Worm (Caenorhabditis elegans) whole organism, L2 larva: ENCODE measurements around the gene rpt-1.
A peak's percentile ranks its signal among the peaks of the same experiment; 100 is the strongest.

Experiments
- C34F6.9 ChIP-seq: fragments of 150-350 bp; optimal IDR thresholded peaks from 2 replicates; lab custom pipeline; 2014; ENCODE audit warnings: missing biosample characterization, missing genetic modification characterization
- F13H6.1 ChIP-seq: sonication (generic microtip); optimal IDR thresholded peaks from 2 replicates; lab custom pipeline; 2016; ENCODE audit warnings: missing genetic modification characterization, missing compliant biosample characterization
- R02D3.7 ChIP-seq: fragments of 150-350 bp; optimal IDR thresholded peaks from 2 replicates; lab custom pipeline; 2014; ENCODE audit warnings: missing biosample characterization, missing genetic modification characterization
- Y55F3AM.14 ChIP-seq: fragments of 200-800 bp; sonication (Bioruptor generic); optimal IDR thresholded peaks from 2 replicates; lab custom pipeline; 2018; ENCODE audit warnings: mild to moderate bottlenecking, missing genetic modification characterization, missing compliant biosample characterization
- ZK546.5 ChIP-seq: sonication (generic microtip); optimal IDR thresholded peaks from 2 replicates; lab custom pipeline; 2017; ENCODE audit warnings: missing biosample characterization, missing genetic modification characterization
- alr-1 ChIP-seq: fragments of 150-350 bp; optimal IDR thresholded peaks from 2 replicates; lab custom pipeline; 2014; ENCODE audit warnings: missing biosample characterization, missing genetic modification characterization
- aly-2 ChIP-seq: fragments of 150-350 bp; optimal IDR thresholded peaks from 2 replicates; lab custom pipeline; 2014; ENCODE audit warnings: missing biosample characterization, missing genetic modification characterization
- ama-1 ChIP-seq: fragments of 150-350 bp; optimal IDR thresholded peaks from 2 replicates; lab custom pipeline; 2018; ENCODE audit warnings: inconsistent platforms
- blmp-1 ChIP-seq: sonication (generic microtip); optimal IDR thresholded peaks from 2 replicates; lab custom pipeline; 2017; ENCODE audit warnings: missing genetic modification characterization, mild to moderate bottlenecking, missing compliant biosample characterization, antibody characterized with exemption, moderate library complexity; ENCODE audit not compliant: insufficient read depth
- ceh-16 ChIP-seq: fragments of 150-350 bp; optimal IDR thresholded peaks from 2 replicates; lab custom pipeline; 2014; ENCODE audit warnings: missing biosample characterization, missing genetic modification characterization
- ceh-82 ChIP-seq: fragments of 150-350 bp; optimal IDR thresholded peaks from 2 replicates; lab custom pipeline; 2014; ENCODE audit warnings: missing biosample characterization, missing genetic modification characterization
- crh-2 ChIP-seq: sonication (generic microtip); optimal IDR thresholded peaks from 2 replicates; lab custom pipeline; 2017; ENCODE audit warnings: missing biosample characterization, missing genetic modification characterization
- dmd-4 ChIP-seq: sonication (generic microtip); optimal IDR thresholded peaks from 2 replicates; lab custom pipeline; 2017; ENCODE audit warnings: missing biosample characterization, missing genetic modification characterization
- egl-27 ChIP-seq: sonication (generic microtip); optimal IDR thresholded peaks from 3 replicates; lab custom pipeline; 2017; ENCODE audit warnings: missing biosample characterization, missing genetic modification reagents, missing genetic modification characterization
- elt-1 ChIP-seq: fragments of 150-350 bp; optimal IDR thresholded peaks from 2 replicates; lab custom pipeline; 2014; ENCODE audit warnings: missing biosample characterization, missing genetic modification characterization
- elt-3 ChIP-seq: sonication (generic microtip); optimal IDR thresholded peaks from 2 replicates; lab custom pipeline; 2017; ENCODE audit warnings: missing biosample characterization, missing genetic modification characterization
- fos-1 ChIP-seq: fragments of 150-350 bp; optimal IDR thresholded peaks from 2 replicates; lab custom pipeline; 2014; ENCODE audit warnings: missing biosample characterization, missing genetic modification characterization
- gmeb-1 ChIP-seq: fragments of 150-350 bp; optimal IDR thresholded peaks from 2 replicates; lab custom pipeline; 2014; ENCODE audit warnings: missing biosample characterization, missing genetic modification characterization
- lin-11 ChIP-seq: fragments of 150-350 bp; sonication (generic microtip); optimal IDR thresholded peaks from 2 replicates; lab custom pipeline; 2014; ENCODE audit warnings: missing biosample characterization, missing genetic modification characterization, inconsistent platforms, mixed read lengths
- lin-13 ChIP-seq: fragments of 150-350 bp; optimal IDR thresholded peaks from 2 replicates; lab custom pipeline; 2014; ENCODE audit warnings: missing biosample characterization, missing genetic modification reagents, missing genetic modification characterization
- lin-39 ChIP-seq: fragments of 150-350 bp; optimal IDR thresholded peaks from 2 replicates; lab custom pipeline; 2014; ENCODE audit warnings: missing biosample characterization, missing genetic modification reagents, missing genetic modification characterization
- lsy-2 ChIP-seq, 2 experiments: fragments of 150-350 bp in 1 of 2; sonication (generic microtip) in 1 of 2; optimal IDR thresholded peaks; 2 replicates each; lab custom pipeline; 2014 to 2017; ENCODE audit warnings: missing biosample characterization in 2 of 2, missing genetic modification characterization in 2 of 2
- mab-5 ChIP-seq: fragments of 150-350 bp; optimal IDR thresholded peaks from 2 replicates; lab custom pipeline; 2014; ENCODE audit warnings: missing biosample characterization, missing genetic modification characterization
- mbf-1 ChIP-seq: sonication (generic microtip); optimal IDR thresholded peaks from 2 replicates; lab custom pipeline; 2017; ENCODE audit warnings: missing biosample characterization, missing genetic modification characterization
- mdl-1 ChIP-seq, 2 experiments: fragments of 150-350 bp in 1 of 2; sonication (generic microtip) in 1 of 2; optimal IDR thresholded peaks; 2 replicates each; lab custom pipeline; 2017; ENCODE audit warnings: missing biosample characterization in 2 of 2, missing genetic modification characterization in 2 of 2
- nhr-10 ChIP-seq: sonication (generic microtip); optimal IDR thresholded peaks from 2 replicates; lab custom pipeline; 2017; ENCODE audit warnings: missing biosample characterization, missing genetic modification characterization
- nhr-11 ChIP-seq: fragments of 150-350 bp; optimal IDR thresholded peaks from 2 replicates; lab custom pipeline; 2014; ENCODE audit warnings: missing biosample characterization, missing genetic modification characterization
- nhr-12 ChIP-seq: fragments of 150-350 bp; optimal IDR thresholded peaks from 2 replicates; lab custom pipeline; 2014; ENCODE audit warnings: missing biosample characterization, missing genetic modification characterization
- nhr-129 ChIP-seq: fragments of 150-350 bp; optimal IDR thresholded peaks from 2 replicates; lab custom pipeline; 2014; ENCODE audit warnings: missing biosample characterization, missing genetic modification characterization
- nhr-21 ChIP-seq: fragments of 150-350 bp; optimal IDR thresholded peaks from 2 replicates; lab custom pipeline; 2014; ENCODE audit warnings: missing biosample characterization, missing genetic modification characterization
- nhr-23 ChIP-seq: fragments of 150-350 bp; optimal IDR thresholded peaks from 2 replicates; lab custom pipeline; 2014; ENCODE audit warnings: missing biosample characterization, missing genetic modification reagents, missing genetic modification characterization
- nhr-237 ChIP-seq: fragments of 150-350 bp; optimal IDR thresholded peaks from 2 replicates; lab custom pipeline; 2014; ENCODE audit warnings: missing biosample characterization, missing genetic modification characterization
- nhr-25 ChIP-seq: fragments of 150-350 bp; sonication (generic microtip); optimal IDR thresholded peaks from 3 replicates; lab custom pipeline; 2014; ENCODE audit warnings: missing biosample characterization, missing genetic modification characterization
- nhr-6 ChIP-seq: fragments of 150-350 bp; optimal IDR thresholded peaks from 2 replicates; lab custom pipeline; 2014; ENCODE audit warnings: missing biosample characterization, missing genetic modification characterization
- nhr-77 ChIP-seq: fragments of 150-350 bp; optimal IDR thresholded peaks from 2 replicates; lab custom pipeline; 2014; ENCODE audit warnings: missing biosample characterization, missing genetic modification characterization
- peb-1 ChIP-seq: fragments of 150-350 bp; optimal IDR thresholded peaks from 2 replicates; lab custom pipeline; 2014; ENCODE audit warnings: missing biosample characterization, missing genetic modification characterization
- sem-4 ChIP-seq: fragments of 150-350 bp; optimal IDR thresholded peaks from 2 replicates; lab custom pipeline; 2014; ENCODE audit warnings: missing biosample characterization, missing genetic modification reagents, missing genetic modification characterization
- skn-1 ChIP-seq: sonication (generic microtip); optimal IDR thresholded peaks from 2 replicates; lab custom pipeline; 2017; ENCODE audit warnings: missing biosample characterization, missing genetic modification characterization
- sma-3 ChIP-seq: sonication (generic microtip); optimal IDR thresholded peaks from 2 replicates; lab custom pipeline; 2016; ENCODE audit warnings: missing genetic modification reagents, missing genetic modification characterization, missing compliant biosample characterization
- sma-9 ChIP-seq, 2 experiments: fragments of 150-350 bp in 1 of 2; sonication (generic microtip) in 1 of 2; optimal IDR thresholded peaks; 2 replicates each; lab custom pipeline; 2014 to 2016; ENCODE audit warnings: missing genetic modification characterization in 2 of 2, mild to moderate bottlenecking in 1 of 2, missing biosample characterization in 1 of 2, missing compliant biosample characterization in 1 of 2, missing genetic modification reagents in 1 of 2, moderate library complexity in 1 of 2
- snpc-4 ChIP-seq: fragments of 150-350 bp; optimal IDR thresholded peaks from 2 replicates; lab custom pipeline; 2014; ENCODE audit warnings: missing biosample characterization, missing genetic modification characterization
- unc-39 ChIP-seq: fragments of 150-350 bp; optimal IDR thresholded peaks from 2 replicates; lab custom pipeline; 2014; ENCODE audit warnings: missing biosample characterization, missing genetic modification characterization
- unc-55 ChIP-seq: fragments of 150-350 bp; sonication (generic microtip); optimal IDR thresholded peaks from 3 replicates; lab custom pipeline; 2014; ENCODE audit warnings: missing biosample characterization, missing genetic modification reagents, missing genetic modification characterization
- unc-62 ChIP-seq: fragments of 150-350 bp; optimal IDR thresholded peaks from 2 replicates; lab custom pipeline; 2014; ENCODE audit warnings: missing biosample characterization, missing genetic modification reagents, missing genetic modification characterization
- zag-1 ChIP-seq: fragments of 150-350 bp; optimal IDR thresholded peaks from 2 replicates; lab custom pipeline; 2014; ENCODE audit warnings: missing biosample characterization, missing genetic modification characterization
- ztf-1 ChIP-seq: fragments of 200-800 bp; sonication (Bioruptor generic); conservative IDR thresholded peaks from 2 replicates; pipeline ENCODE4 v1.3.6; 2022; ENCODE audit warnings: missing genetic modification characterization, missing compliant biosample characterization
- ztf-11 ChIP-seq: sonication (generic microtip); optimal IDR thresholded peaks from 2 replicates; lab custom pipeline; 2017; ENCODE audit warnings: missing biosample characterization, missing genetic modification characterization
- ztf-4 ChIP-seq: fragments of 150-350 bp; optimal IDR thresholded peaks from 2 replicates; lab custom pipeline; 2014; ENCODE audit warnings: missing biosample characterization, missing genetic modification characterization

Gene rpt-1

ce11 chrV:12002866-12003485 lies 20.8 kb upstream of the rpt-1 start, which contains the start of gene cpr-9:
cpr-9 (plus strand) TSS chrV:12003053.
- TF ChIP-seq crh-2 (tag; lab: Kevin White, UChicago) (peak; percentile 37), unc-39 (tag; lab: Kevin White, UChicago) (no peak), fos-1 (peak; percentile 46), ztf-4 (tag; lab: Kevin White, UChicago) (no peak), sma-9 (GFP tag; optimal IDR thresholded peaks at IDR 0.05; lab: Kevin White, UChicago) (peak; percentile 52), sma-9 (tag; optimal IDR thresholded peaks at IDR 0.05; lab: Kevin White, UChicago) (no peak), peb-1 (tag; lab: Kevin White, UChicago) (no peak), gmeb-1 (tag; lab: Kevin White, UChicago) (peak; percentile 34), ama-1 (lab: Kevin White, UChicago) (no peak), mdl-1 (tag; optimal IDR thresholded peaks at IDR 0.05; lab: Kevin White, UChicago) (peak in 1 of 2 experiments; percentile 19), ztf-1 (GFP tag; lab: Robert Waterston, UW) (no peak), F13H6.1 (tag; lab: Kevin White, UChicago) (no peak), egl-27 (tag; lab: Kevin White, UChicago) (no peak)

DNA sequence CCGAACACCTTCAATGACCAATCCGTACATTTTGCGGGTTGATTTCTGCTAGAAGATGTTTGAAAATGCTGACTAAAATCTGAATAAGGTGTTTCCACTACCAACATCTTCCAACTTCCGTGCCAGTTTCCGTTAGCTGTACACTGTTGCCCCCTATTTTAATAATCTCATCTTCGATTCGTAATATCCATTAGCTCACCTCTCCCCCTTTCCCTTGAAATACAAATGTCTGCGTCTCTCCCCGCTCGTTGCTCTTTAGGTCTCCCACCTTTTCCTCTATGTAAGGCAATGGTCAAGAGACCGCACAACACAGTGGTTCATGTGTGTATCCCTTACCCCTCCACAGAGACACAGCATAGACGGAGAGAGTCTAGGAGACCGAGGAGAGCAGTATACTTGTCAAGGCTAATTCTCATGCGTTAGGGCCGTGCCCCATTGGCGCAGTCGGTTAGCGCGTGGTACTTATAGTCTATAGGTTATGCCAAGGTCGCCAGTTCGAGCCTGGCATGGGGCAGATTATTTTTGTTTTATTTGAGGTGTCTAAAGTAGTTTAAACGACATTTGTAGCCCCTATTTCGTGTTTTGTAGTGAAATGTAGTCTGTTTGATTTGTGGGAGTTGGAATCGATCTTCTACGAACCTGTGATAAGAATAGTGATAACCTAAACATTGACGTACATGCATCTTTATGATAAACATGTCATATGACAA lies 19.7 kb upstream of the rpt-1 start, which contains the start of gene gcy-33:
Gene gcy-33 (minus strand): TSS at position 51 of the 710 bp plus-strand sequence.
- TF ChIP-seq nhr-21 (tag; lab: Kevin White, UChicago) (peak; percentile 84), lin-39 (tag; lab: Kevin White, UChicago) (no peak), gmeb-1 (tag; lab: Kevin White, UChicago) (peak; percentile 79), snpc-4 (tag; lab: Kevin White, UChicago) (peak; percentile 52), ztf-1 (GFP tag; lab: Robert Waterston, UW) (no peak), elt-1 (no peak), unc-39 (tag; lab: Kevin White, UChicago) (no peak), crh-2 (tag; lab: Kevin White, UChicago) (peak; percentile 85), zag-1 (tag; lab: Kevin White, UChicago) (peak; percentile 5), C34F6.9 (peak; percentile 49), nhr-25 (tag; lab: Kevin White, UChicago) (no peak), dmd-4 (tag; lab: Kevin White, UChicago) (no peak), nhr-12 (tag; lab: Kevin White, UChicago) (no peak), lsy-2 (tag; optimal IDR thresholded peaks at IDR 0.05; lab: Kevin White, UChicago) (peak; percentile 59 to 76), mbf-1 (tag; lab: Kevin White, UChicago) (no peak), sma-9 (GFP tag; optimal IDR thresholded peaks at IDR 0.05; lab: Kevin White, UChicago) (peak; percentile 84), sma-9 (tag; optimal IDR thresholded peaks at IDR 0.05; lab: Kevin White, UChicago) (no peak), nhr-11 (tag; lab: Kevin White, UChicago) (peak; percentile 74), mdl-1 (tag; optimal IDR thresholded peaks at IDR 0.05; lab: Kevin White, UChicago) (peak; percentile 14 to 70), fos-1 (peak; percentile 69), ceh-82 (tag; lab: Kevin White, UChicago) (no peak), lin-11 (tag; lab: Kevin White, UChicago) (peak; percentile 73), nhr-6 (tag; lab: Kevin White, UChicago) (no peak), sma-3 (GFP tag; lab: Kevin White, UChicago) (peak; percentile 87), sem-4 (tag; lab: Kevin White, UChicago) (peak; percentile 61), ztf-4 (tag; lab: Kevin White, UChicago) (no peak), egl-27 (tag; lab: Kevin White, UChicago) (peak; percentile 88), nhr-77 (tag; lab: Kevin White, UChicago) (peak; percentile 26), nhr-129 (peak; percentile 93), nhr-23 (tag; lab: Kevin White, UChicago) (no peak), ztf-11 (no peak), peb-1 (tag; lab: Kevin White, UChicago) (peak; percentile 39), unc-55 (GFP tag; lab: Kevin White, UChicago) (peak; percentile 61), ceh-16 (tag; lab: Kevin White, UChicago) (peak; percentile 39), lin-13 (GFP tag; lab: Kevin White, UChicago) (peak; percentile 82), F13H6.1 (tag; lab: Kevin White, UChicago) (peak; percentile 79), blmp-1 (no peak), alr-1 (no peak), Y55F3AM.14 (GFP tag; lab: Kevin White, UChicago) (peak; percentile 65), ama-1 (lab: Kevin White, UChicago) (no peak), aly-2 (no peak), nhr-237 (tag; lab: Kevin White, UChicago) (no peak), nhr-10 (tag; lab: Kevin White, UChicago) (peak; percentile 1), unc-62 (GFP tag; lab: Kevin White, UChicago) (no peak), ZK546.5 (no peak), R02D3.7 (tag; lab: Kevin White, UChicago) (peak; percentile 1), mab-5 (tag; lab: Kevin White, UChicago) (peak; percentile 55), elt-3 (tag; lab: Kevin White, UChicago) (no peak), skn-1 (tag; lab: Kevin White, UChicago) (no peak)
